Worm (Caenorhabditis elegans) whole organism, L1 larva: Measurements from ENCODE around the gene dpy-4.

Source experiments
- C16A3.4 ChIP-seq: fragments of 150-350 bp; optimal IDR thresholded peaks from 2 replicates; lab custom pipeline; 2014; ENCODE audit warnings: missing biosample characterization, missing genetic modification characterization
- nhr-12 ChIP-seq: sonication (generic microtip); optimal IDR thresholded peaks from 2 replicates; lab custom pipeline; 2017; ENCODE audit warnings: missing biosample characterization, missing genetic modification characterization
- nhr-77 ChIP-seq: fragments of 150-350 bp; optimal IDR thresholded peaks from 2 replicates; lab custom pipeline; 2014; ENCODE audit warnings: missing biosample characterization, missing genetic modification characterization
- snpc-4 ChIP-seq: fragments of 150-350 bp; optimal IDR thresholded peaks from 2 replicates; lab custom pipeline; 2014; ENCODE audit warnings: missing biosample characterization, missing genetic modification characterization
- ztf-4 ChIP-seq: fragments of 150-350 bp; optimal IDR thresholded peaks from 2 replicates; lab custom pipeline; 2014; ENCODE audit warnings: missing biosample characterization, missing genetic modification characterization

ce11 chrIV:14985859-14986258 is 725 bp downstream of the dpy-4 start:
- TF ChIP-seq nhr-77 (tag; lab: Kevin White, UChicago) (no peak), snpc-4 (tag; lab: Kevin White, UChicago) (no peak), ztf-4 (tag; lab: Kevin White, UChicago) (no peak), C16A3.4 (tag; lab: Kevin White, UChicago) (no peak), nhr-12 (tag; lab: Kevin White, UChicago) (no peak)
